Fruit fly (Drosophila melanogaster) whole organism, wandering third instar larva: ENCODE measurements around the gene CG13460.

ENCODE experiments used
- CG32264 ChIP-seq: fragments of 200-800 bp; sonication (Bioruptor generic); optimal IDR thresholded peaks from 2 replicates; lab custom pipeline; 2016; ENCODE audit warnings: missing biosample characterization, missing genetic modification characterization
- CG9705 ChIP-seq: fragments of 200-800 bp; sonication (Bioruptor generic); optimal IDR thresholded peaks from 2 replicates; lab custom pipeline; 2018; ENCODE audit warnings: missing biosample characterization, mild to moderate bottlenecking, missing genetic modification characterization
- CrebA ChIP-seq: fragments of 200-800 bp; sonication (Bioruptor generic); optimal IDR thresholded peaks from 2 replicates; lab custom pipeline; 2016; ENCODE audit warnings: missing biosample characterization, mild to moderate bottlenecking, missing genetic modification characterization, borderline replicate concordance
- Dfd ChIP-seq: fragments of >200 bp; optimal IDR thresholded peaks from 2 replicates; lab custom pipeline; 2017; ENCODE audit warnings: missing biosample characterization, missing genetic modification characterization
- GATAd ChIP-seq: sonication (Bioruptor generic); optimal IDR thresholded peaks from 2 replicates; lab custom pipeline; 2016; ENCODE audit warnings: missing biosample characterization, missing genetic modification characterization
- HLH106 ChIP-seq: fragments of 200-800 bp; optimal IDR thresholded peaks from 3 replicates; lab custom pipeline; 2019; ENCODE audit warnings: missing biosample characterization, mild to moderate bottlenecking, missing genetic modification characterization, moderate library complexity
- Hnf4 ChIP-seq: fragments of 200-800 bp; sonication (Bioruptor generic); optimal IDR thresholded peaks from 2 replicates; lab custom pipeline; 2016; ENCODE audit warnings: missing biosample characterization, mild to moderate bottlenecking, missing genetic modification characterization
- Hr78 ChIP-seq: fragments of >200 bp; optimal IDR thresholded peaks from 2 replicates; lab custom pipeline; 2017; ENCODE audit warnings: missing biosample characterization, missing genetic modification characterization
- Hr83 ChIP-seq: fragments of 200-300 bp; sonication (Bioruptor generic); optimal IDR thresholded peaks from 2 replicates; lab custom pipeline; 2016; ENCODE audit warnings: missing biosample characterization, mild to moderate bottlenecking, missing genetic modification characterization, moderate library complexity; ENCODE audit not compliant: poor library complexity, severe bottlenecking
- Jra ChIP-seq: sonication (Bioruptor generic); optimal IDR thresholded peaks from 2 replicates; lab custom pipeline; 2016; ENCODE audit warnings: missing biosample characterization, missing genetic modification characterization
- Mio ChIP-seq: sonication (Bioruptor generic); optimal IDR thresholded peaks from 2 replicates; lab custom pipeline; 2016; ENCODE audit warnings: missing biosample characterization, missing genetic modification characterization
- Myc ChIP-seq: fragments of >200 bp; optimal IDR thresholded peaks from 2 replicates; lab custom pipeline; 2017
- OdsH ChIP-seq: fragments of 200-800 bp; sonication (Bioruptor generic); optimal IDR thresholded peaks from 2 replicates; lab custom pipeline; 2016; ENCODE audit warnings: missing biosample characterization, mild to moderate bottlenecking, missing genetic modification characterization
- Rel ChIP-seq, 2 experiments: fragments of 200-800 bp; sonication (Bioruptor generic) in 1 of 2; optimal IDR thresholded peaks; 2 replicates in 1 of 2; 3 replicates in 1 of 2; lab custom pipeline; 2016 to 2019; ENCODE audit warnings: mild to moderate bottlenecking in 2 of 2, missing biosample characterization in 2 of 2, missing genetic modification characterization in 2 of 2, moderate library complexity in 1 of 2
- Vsx2 ChIP-seq: fragments of 200-300, 225-300 bp; sonication (Bioruptor generic); optimal IDR thresholded peaks from 2 replicates; lab custom pipeline; 2018; ENCODE audit warnings: missing biosample characterization, missing genetic modification characterization; ENCODE audit not compliant: partially characterized antibody
- br ChIP-seq: fragments of 200-800 bp; sonication (Bioruptor generic); optimal IDR thresholded peaks from 2 replicates; lab custom pipeline; 2016; ENCODE audit warnings: missing biosample characterization, missing genetic modification characterization
- brk ChIP-seq: fragments of 200-800 bp; sonication (Bioruptor generic); optimal IDR thresholded peaks from 2 replicates; lab custom pipeline; 2016; ENCODE audit warnings: missing biosample characterization, mild to moderate bottlenecking, missing genetic modification characterization
- dl ChIP-seq, 2 experiments: fragments of 175-275, 200-275 bp in 1 of 2; fragments of 200-275 bp in 1 of 2; sonication (Bioruptor generic); optimal IDR thresholded peaks; lab custom pipeline; 2018; ENCODE audit warnings: mild to moderate bottlenecking in 2 of 2, missing biosample characterization in 2 of 2, missing genetic modification characterization in 2 of 2, moderate library complexity in 2 of 2; ENCODE audit not compliant: partially characterized antibody in 2 of 2, insufficient read depth in 1 of 2
- dmrt93B ChIP-seq: fragments of 200-800 bp; sonication (Bioruptor generic); optimal IDR thresholded peaks from 2 replicates; lab custom pipeline; 2018; ENCODE audit warnings: missing biosample characterization, mild to moderate bottlenecking, missing genetic modification characterization
- dsf ChIP-seq: sonication (Bioruptor generic); optimal IDR thresholded peaks from 2 replicates; lab custom pipeline; 2016; ENCODE audit warnings: missing biosample characterization, missing genetic modification characterization, borderline replicate concordance
- ey ChIP-seq: fragments of 200-800 bp; sonication (Bioruptor generic); optimal IDR thresholded peaks from 2 replicates; lab custom pipeline; 2016; ENCODE audit warnings: missing biosample characterization, missing genetic modification characterization
- foxo ChIP-seq, 2 experiments: fragments of 200-800 bp; sonication (Bioruptor generic); optimal IDR thresholded peaks; 2 replicates in 1 of 2; 3 replicates in 1 of 2; lab custom pipeline; 2016 to 2017; ENCODE audit warnings: missing biosample characterization in 2 of 2, missing genetic modification characterization in 2 of 2
- h ChIP-seq: fragments of 200-800 bp; sonication (Bioruptor generic); optimal IDR thresholded peaks from 3 replicates; lab custom pipeline; 2016; ENCODE audit warnings: missing biosample characterization, mild to moderate bottlenecking, missing genetic modification characterization
- jim ChIP-seq: fragments of 175-275, 200-325 bp; sonication (Bioruptor generic); optimal IDR thresholded peaks from 2 replicates; lab custom pipeline; 2016; ENCODE audit warnings: missing biosample characterization, mild to moderate bottlenecking, missing genetic modification characterization
- lola ChIP-seq: fragments of >200 bp; optimal IDR thresholded peaks from 2 replicates; lab custom pipeline; 2017; ENCODE audit warnings: missing biosample characterization, missing genetic modification characterization
- pan ChIP-seq: fragments of >200 bp; optimal IDR thresholded peaks from 2 replicates; lab custom pipeline; 2017
- psq ChIP-seq: fragments of 200-800 bp; sonication (Bioruptor generic); optimal IDR thresholded peaks from 3 replicates; lab custom pipeline; 2017; ENCODE audit warnings: missing biosample characterization, mild to moderate bottlenecking, missing genetic modification characterization, moderate library complexity
- rgr ChIP-seq: fragments of 200-800 bp; sonication (Bioruptor generic); optimal IDR thresholded peaks from 3 replicates; lab custom pipeline; 2016; ENCODE audit warnings: missing biosample characterization, mild to moderate bottlenecking, missing genetic modification characterization
- sage ChIP-seq: fragments of 200-800 bp; sonication (Bioruptor generic); optimal IDR thresholded peaks from 2 replicates; lab custom pipeline; 2016; ENCODE audit warnings: missing biosample characterization, mild to moderate bottlenecking, missing genetic modification characterization
- sv ChIP-seq: fragments of 200-800 bp; sonication (Bioruptor generic); optimal IDR thresholded peaks from 3 replicates; lab custom pipeline; 2016; ENCODE audit warnings: missing biosample characterization, missing genetic modification characterization
- tai ChIP-seq: sonication (Bioruptor generic); optimal IDR thresholded peaks from 2 replicates; lab custom pipeline; 2016; ENCODE audit warnings: missing biosample characterization, missing genetic modification characterization
- usp ChIP-seq: fragments of >200 bp; optimal IDR thresholded peaks from 2 replicates; lab custom pipeline; 2017; ENCODE audit warnings: missing biosample characterization, missing genetic modification characterization

CG13460 gene

DNA sequence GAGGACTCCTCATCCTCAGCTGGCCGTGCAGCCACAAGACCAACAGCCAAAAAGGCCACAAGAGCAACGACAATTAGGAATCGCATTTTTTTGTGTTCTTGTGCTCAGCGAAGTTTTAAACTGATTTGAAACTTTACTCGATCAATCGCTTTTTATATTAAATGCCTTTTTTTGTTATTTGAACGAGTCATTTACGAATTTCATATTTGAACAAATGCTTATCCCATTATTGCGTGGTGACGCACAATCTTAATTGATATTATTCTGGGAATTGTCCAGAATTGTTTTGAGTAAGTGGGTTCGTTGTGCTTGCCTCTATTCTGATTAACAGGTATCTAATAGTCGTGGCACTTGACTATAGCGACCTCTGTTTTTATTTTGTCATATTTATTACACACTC lies 9.1 kb downstream of the CG13460 start, which contains the start of gene CG13461:
TSS of gene CG13461 (minus strand) at position 101 of the 400 bp plus-strand sequence.
- TF ChIP-seq lola (GFP tag; lab: Kevin White, UChicago), result no peak
- TF ChIP-seq dmrt93B (GFP tag; lab: Kevin White, UChicago), result no peak
- no peak for TF ChIP-seq dsf (GFP tag; lab: Kevin White, UChicago)
- TF ChIP-seq CG9705, result no peak
- TF ChIP-seq h (GFP tag; lab: Kevin White, UChicago), result no peak
- TF ChIP-seq pan, result no peak
- TF ChIP-seq Hr78, result no peak
- TF ChIP-seq Vsx2 (GFP tag; lab: Kevin White, UChicago), result no peak
- no peak for TF ChIP-seq sage (GFP tag; lab: Kevin White, UChicago)
- no peak for TF ChIP-seq Hnf4 (GFP tag; lab: Kevin White, UChicago)
- no peak for TF ChIP-seq usp
- no peak for TF ChIP-seq ey
- TF ChIP-seq Myc (lab: Kevin White, UChicago), result no peak
- no peak for TF ChIP-seq Mio
- TF ChIP-seq dl (GFP tag; optimal IDR thresholded peaks at IDR 0.05; lab: Kevin White, UChicago; ENCODE audit: insufficient read depth in 1 of 2, partially characterized antibody in 2 of 2), result no peak

DNA sequence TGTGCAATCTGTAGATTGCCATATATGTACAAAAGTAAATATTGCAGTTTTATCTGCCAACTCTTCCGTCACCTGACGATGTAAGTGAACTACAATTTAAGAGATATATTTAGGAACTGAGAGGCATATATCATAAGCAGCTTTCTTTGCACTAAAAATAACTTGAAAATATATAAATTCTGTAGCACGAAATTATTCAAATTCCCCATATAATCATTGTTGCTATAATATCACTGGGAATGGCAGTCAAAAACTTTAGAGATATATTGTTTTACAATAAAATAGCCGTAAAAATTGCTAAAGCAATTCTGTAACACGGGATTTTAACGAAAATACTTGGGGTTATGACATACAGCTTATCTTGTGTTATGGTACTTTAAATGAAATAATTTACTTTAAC lies 10.2 kb downstream of the CG13460 start, which contains the start of gene CG43679:
TSS of gene CG43679 (minus strand) at position 101 of the 400 bp plus-strand sequence.
- TF ChIP-seq dmrt93B (GFP tag; lab: Kevin White, UChicago) (no peak), HLH106 (tag; lab: Kevin White, UChicago) (no peak), foxo (GFP tag; optimal IDR thresholded peaks at IDR 0.05; lab: Kevin White, UChicago) (no peak), sv (no peak), CG32264 (GFP tag; lab: Kevin White, UChicago) (no peak), dl (GFP tag; optimal IDR thresholded peaks at IDR 0.05; lab: Kevin White, UChicago; ENCODE audit: insufficient read depth in 1 of 2, partially characterized antibody in 2 of 2) (no peak), Rel (GFP tag; optimal IDR thresholded peaks at IDR 0.05; lab: Kevin White, UChicago) (no peak), Rel (tag; optimal IDR thresholded peaks at IDR 0.05; lab: Kevin White, UChicago) (no peak), pan (no peak), CG9705 (no peak), Vsx2 (GFP tag; lab: Kevin White, UChicago) (no peak), Mio (no peak), rgr (GFP tag; lab: Kevin White, UChicago) (no peak)
- TF ChIP-seq, all 38 proteins: peak for 0

DNA sequence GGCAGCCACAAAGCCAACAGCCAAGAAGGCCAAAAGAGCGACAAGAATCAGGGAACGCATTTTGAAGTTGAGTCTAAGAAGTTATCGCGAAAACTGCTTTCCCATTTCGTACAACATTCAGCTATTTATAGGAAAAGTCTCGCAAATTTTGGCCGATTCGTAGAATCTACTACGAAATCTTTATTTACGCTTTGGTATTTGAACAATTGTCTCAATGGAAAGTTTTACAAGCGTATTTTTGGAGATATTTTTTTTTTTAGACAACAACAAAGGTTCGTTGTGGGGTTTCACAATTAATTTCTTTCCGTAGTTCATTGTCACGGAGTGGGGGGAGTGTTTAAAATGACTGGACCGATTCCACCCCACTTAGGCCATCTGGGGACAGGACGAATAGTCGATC lies 10.8 kb downstream of the CG13460 start, which contains the start of gene CG12310:
TSS of gene CG12310 (minus strand) at position 101 of the 400 bp plus-strand sequence.
- TF ChIP-seq foxo (GFP tag; optimal IDR thresholded peaks at IDR 0.05; lab: Kevin White, UChicago) (no peak), h (GFP tag; lab: Kevin White, UChicago) (peak; percentile 21), Myc (lab: Kevin White, UChicago) (no peak)

DNA sequence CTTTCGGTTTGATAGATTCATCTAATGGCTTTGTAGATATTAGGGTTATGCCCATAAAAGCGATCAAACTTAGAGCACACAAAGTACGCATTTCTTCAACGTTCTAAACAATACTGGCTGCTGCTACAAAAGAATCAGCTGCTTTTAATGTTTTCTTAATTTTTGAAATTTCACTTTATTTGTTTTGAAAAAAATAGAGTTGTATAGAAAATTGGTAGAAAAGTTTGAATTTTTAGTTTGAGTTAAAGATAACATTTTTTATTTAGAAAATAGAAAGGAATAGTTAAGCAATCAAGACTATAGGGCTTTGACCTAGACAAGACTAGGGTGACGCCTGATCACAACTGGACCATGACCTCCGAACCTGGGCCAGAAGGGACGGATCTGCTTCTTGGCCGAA lies 11.4 kb downstream of the CG13460 start, which contains the start of gene CG18581:
TSS of gene CG18581 (minus strand) at position 101 of the 400 bp plus-strand sequence.
- TF ChIP-seq ey, result no peak
- TF ChIP-seq h (GFP tag; lab: Kevin White, UChicago), result no peak
- no peak for TF ChIP-seq Hnf4 (GFP tag; lab: Kevin White, UChicago)
- no peak for TF ChIP-seq Hr83
- TF ChIP-seq Vsx2 (GFP tag; lab: Kevin White, UChicago), result no peak
- no peak for TF ChIP-seq sage (GFP tag; lab: Kevin White, UChicago)
- TF ChIP-seq OdsH, result no peak
- no peak for TF ChIP-seq foxo (GFP tag; optimal IDR thresholded peaks at IDR 0.05; lab: Kevin White, UChicago)
- TF ChIP-seq GATAd (GFP tag; lab: Kevin White, UChicago), result no peak
- TF ChIP-seq CrebA (GFP tag; lab: Kevin White, UChicago), result no peak
- TF ChIP-seq brk, result no peak
- TF ChIP-seq dmrt93B (GFP tag; lab: Kevin White, UChicago), result no peak

DNA sequence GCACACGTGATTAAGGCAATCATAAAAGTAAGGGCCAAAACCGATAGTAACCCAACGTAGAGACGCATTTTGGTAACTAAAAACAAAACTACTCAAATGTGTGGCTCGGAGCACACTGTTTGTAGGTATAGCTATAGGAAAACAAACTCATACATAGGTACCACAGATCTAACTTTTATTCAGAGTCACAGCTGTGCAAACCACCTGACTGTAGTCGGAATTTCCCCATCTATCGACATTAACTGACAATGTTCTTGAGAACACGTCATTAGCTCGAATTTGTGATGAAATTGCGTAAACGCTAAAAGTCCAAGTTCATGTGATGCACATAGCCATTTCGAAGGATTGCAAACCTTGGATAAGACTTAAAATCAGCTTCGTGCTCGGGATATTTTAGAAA lies 12.1 kb downstream of the CG13460 start, which contains the start of gene CG43678:
TSS of gene CG43678 (minus strand) at position 101 of the 400 bp plus-strand sequence.
- TF ChIP-seq Hr83 (no peak), Vsx2 (GFP tag; lab: Kevin White, UChicago) (no peak), jim (GFP tag; lab: Kevin White, UChicago) (no peak), br (GFP tag; lab: Kevin White, UChicago) (no peak), brk (no peak), lola (GFP tag; lab: Kevin White, UChicago) (no peak), tai (GFP tag; lab: Kevin White, UChicago) (no peak), GATAd (GFP tag; lab: Kevin White, UChicago) (no peak), psq (GFP tag; lab: Kevin White, UChicago) (no peak), Rel (GFP tag; optimal IDR thresholded peaks at IDR 0.05; lab: Kevin White, UChicago) (no peak), Rel (tag; optimal IDR thresholded peaks at IDR 0.05; lab: Kevin White, UChicago) (no peak), Dfd (GFP tag; lab: Kevin White, UChicago) (no peak), Jra (GFP tag; lab: Kevin White, UChicago) (no peak), dmrt93B (GFP tag; lab: Kevin White, UChicago) (no peak)
